Worm (Caenorhabditis elegans) whole organism, L4 larva: ENCODE measurements around the gene T05H10.4.

ENCODE experiments used
- D1046.2 ChIP-seq: fragments of 200-800 bp; sonication (Bioruptor generic); IDR thresholded peaks from 2 replicates; pipeline ENCODE4 v1.3.6; 2022; ENCODE audit warnings: missing genetic modification characterization, missing compliant biosample characterization
- F44E2.7 ChIP-seq: fragments of 200-800 bp; sonication (Bioruptor generic); IDR thresholded peaks from 2 replicates; pipeline ENCODE4 v2.1.2; 2022; ENCODE audit warnings: missing genetic modification characterization, missing compliant biosample characterization
- T20F7.1 ChIP-seq: fragments of 200-800 bp; sonication (Bioruptor generic); optimal IDR thresholded peaks from 2 replicates; lab custom pipeline; 2018; ENCODE audit warnings: mild to moderate bottlenecking, missing genetic modification characterization, missing compliant biosample characterization
- T26A8.4 ChIP-seq: fragments of 200-800 bp; sonication (Bioruptor generic); IDR thresholded peaks from 2 replicates; pipeline ENCODE4 v1.3.6; 2022; ENCODE audit warnings: missing genetic modification characterization, missing compliant biosample characterization
- Y105C5A.15 ChIP-seq: fragments of 200-800 bp; sonication (Bioruptor generic); IDR thresholded peaks from 2 replicates; pipeline ENCODE4 v1.3.6; 2022; ENCODE audit warnings: missing genetic modification characterization, missing compliant biosample characterization
- Y48G9A.11 ChIP-seq: fragments of 200-800 bp; sonication (Bioruptor generic); IDR thresholded peaks from 2 replicates; pipeline ENCODE4 v1.3.6; 2022; ENCODE audit warnings: missing genetic modification reagents, missing genetic modification characterization, missing compliant biosample characterization
- Y75B8A.6 ChIP-seq: fragments of 200-800 bp; sonication (Bioruptor generic); IDR thresholded peaks from 2 replicates; pipeline ENCODE4 v1.3.6; 2022; ENCODE audit warnings: missing genetic modification reagents, missing genetic modification characterization, missing compliant biosample characterization
- ZK546.5 ChIP-seq, 2 experiments: sonication (generic microtip); optimal IDR thresholded peaks; 2 replicates each; lab custom pipeline; 2017; ENCODE audit warnings: missing biosample characterization in 2 of 2, missing genetic modification characterization in 2 of 2
- aha-1 ChIP-seq: fragments of 150-350 bp; peaks from one replicate; lab custom pipeline; 2014; ENCODE audit warnings: missing biosample characterization, missing genetic modification characterization
- ama-1 ChIP-seq: fragments of 150-350 bp; optimal IDR thresholded peaks from 2 replicates; lab custom pipeline; 2014; ENCODE audit warnings: inconsistent platforms, mixed read lengths
- arid-1 ChIP-seq: fragments of 200-800 bp; sonication (Bioruptor generic); conservative IDR thresholded peaks from 2 replicates; pipeline ENCODE4 v1.3.6; 2022; ENCODE audit warnings: missing genetic modification reagents, missing genetic modification characterization, missing compliant biosample characterization
- ceh-32 ChIP-seq: sonication (generic microtip); optimal IDR thresholded peaks from 2 replicates; lab custom pipeline; 2016; ENCODE audit warnings: mild to moderate bottlenecking, missing genetic modification characterization, missing compliant biosample characterization; ENCODE audit not compliant: poor library complexity
- ceh-62 ChIP-seq: sonication (generic microtip); optimal IDR thresholded peaks from 2 replicates; lab custom pipeline; 2017; ENCODE audit warnings: missing biosample characterization, missing genetic modification characterization
- ces-1 ChIP-seq: fragments of 150-350 bp; sonication (generic microtip); optimal IDR thresholded peaks from 4 replicates; lab custom pipeline; 2014; ENCODE audit warnings: missing biosample characterization, missing genetic modification reagents, missing genetic modification characterization
- daf-12 ChIP-seq: fragments of 150-350 bp; optimal IDR thresholded peaks from 2 replicates; lab custom pipeline; 2014; ENCODE audit warnings: missing biosample characterization, missing genetic modification reagents, missing genetic modification characterization
- daf-16 ChIP-seq, 3 experiments: sonication (generic microtip); optimal IDR thresholded peaks; 2 replicates each; lab custom pipeline; 2016 to 2017; ENCODE audit warnings: missing genetic modification characterization in 3 of 3, missing genetic modification reagents in 3 of 3, mild to moderate bottlenecking in 2 of 3, missing compliant biosample characterization in 2 of 3, missing biosample characterization in 1 of 3, moderate library complexity in 1 of 3
- dmd-8 ChIP-seq: fragments of 200-800 bp; sonication (Bioruptor generic); IDR thresholded peaks from 2 replicates; pipeline ENCODE4 v1.3.6; 2022; ENCODE audit warnings: missing genetic modification characterization, missing compliant biosample characterization
- dmd-9 ChIP-seq: fragments of 200-800 bp; sonication (Bioruptor generic); IDR thresholded peaks from 2 replicates; pipeline ENCODE4 v1.3.6; 2022; ENCODE audit warnings: missing genetic modification reagents, missing genetic modification characterization, missing compliant biosample characterization
- duxl-1 ChIP-seq: sonication (generic microtip); optimal IDR thresholded peaks from 2 replicates; lab custom pipeline; 2016; ENCODE audit warnings: mild to moderate bottlenecking, missing genetic modification characterization, moderate library complexity, missing compliant biosample characterization; ENCODE audit not compliant: poor library complexity
- dve-1 ChIP-seq: sonication (generic microtip); optimal IDR thresholded peaks from 2 replicates; lab custom pipeline; 2017; ENCODE audit warnings: antibody characterized with exemption, mild to moderate bottlenecking, missing genetic modification characterization, missing compliant biosample characterization; ENCODE audit not compliant: insufficient read depth
- egl-27 ChIP-seq: sonication (generic microtip); optimal IDR thresholded peaks from 3 replicates; lab custom pipeline; 2017; ENCODE audit warnings: missing biosample characterization, missing genetic modification reagents, missing genetic modification characterization
- egl-43 ChIP-seq: fragments of 200-800 bp; sonication (Bioruptor generic); IDR thresholded peaks from 2 replicates; pipeline ENCODE4 v1.3.6; 2022; ENCODE audit warnings: missing genetic modification reagents, missing genetic modification characterization, missing compliant biosample characterization
- gei-8 ChIP-seq: fragments of 200-800 bp; sonication (Bioruptor generic); optimal IDR thresholded peaks from 2 replicates; lab custom pipeline; 2018; ENCODE audit warnings: mild to moderate bottlenecking, missing genetic modification characterization, missing compliant biosample characterization
- hif-1 ChIP-seq, 2 experiments: sonication (generic microtip); optimal IDR thresholded peaks; 2 replicates each; lab custom pipeline; 2016 to 2017; ENCODE audit warnings: missing compliant biosample characterization in 2 of 2, missing genetic modification characterization in 2 of 2, missing genetic modification reagents in 2 of 2, missing genotype in 2 of 2, mild to moderate bottlenecking in 1 of 2
- lin-1 ChIP-seq: fragments of 200-800 bp; sonication (Bioruptor generic); IDR thresholded peaks from 2 replicates; pipeline ENCODE4 v1.3.6; 2022; ENCODE audit warnings: missing genetic modification reagents, missing genetic modification characterization, missing compliant biosample characterization
- lin-38 ChIP-seq: fragments of 200-800 bp; sonication (Bioruptor generic); IDR thresholded peaks from 2 replicates; pipeline ENCODE4 v1.3.6; 2022; ENCODE audit warnings: missing genetic modification reagents, missing genetic modification characterization, missing compliant biosample characterization
- madf-5 ChIP-seq, 2 experiments: fragments of 200-800 bp; sonication (Bioruptor generic); IDR thresholded peaks; 2 replicates each; pipeline ENCODE4 v1.3.6; 2022; ENCODE audit warnings: missing compliant biosample characterization in 2 of 2, missing genetic modification characterization in 2 of 2
- mep-1 ChIP-seq: fragments of 150-350 bp; sonication (generic microtip); optimal IDR thresholded peaks from 3 replicates; lab custom pipeline; 2014; ENCODE audit warnings: missing biosample characterization, missing genetic modification characterization
- mxl-3 ChIP-seq: fragments of 200-800 bp; sonication (Bioruptor generic); optimal IDR thresholded peaks from 2 replicates; lab custom pipeline; 2018; ENCODE audit warnings: mild to moderate bottlenecking, missing genetic modification characterization, missing compliant biosample characterization
- nhr-11 ChIP-seq: fragments of 150-350 bp; optimal IDR thresholded peaks from 2 replicates; lab custom pipeline; 2014; ENCODE audit warnings: missing biosample characterization, missing genetic modification characterization
- nhr-111 ChIP-seq: fragments of 200-800 bp; sonication (Bioruptor generic); optimal IDR thresholded peaks from 2 replicates; lab custom pipeline; 2018; ENCODE audit warnings: mild to moderate bottlenecking, missing genetic modification characterization, missing compliant biosample characterization
- nhr-237 ChIP-seq: sonication (generic microtip); optimal IDR thresholded peaks from 2 replicates; lab custom pipeline; 2017; ENCODE audit warnings: missing biosample characterization, missing genetic modification characterization
- nhr-41 ChIP-seq: fragments of 200-800 bp; sonication (Bioruptor generic); IDR thresholded peaks from 2 replicates; pipeline ENCODE4 v1.3.6; 2022; ENCODE audit warnings: missing genetic modification reagents, missing genetic modification characterization, missing compliant biosample characterization
- pha-4 ChIP-seq, 2 experiments: fragments of 150-350 bp in 1 of 2; fragments of 200-800 bp in 1 of 2; sonication (Bioruptor generic) in 1 of 2; IDR thresholded peaks in 1 of 2; optimal IDR thresholded peaks in 1 of 2; 2 replicates each; pipeline versions ENCODE4 v1.3.6 to Lab custom; 2014 to 2022; ENCODE audit warnings: missing genetic modification characterization in 2 of 2, missing genetic modification reagents in 2 of 2, missing biosample characterization in 1 of 2, missing compliant biosample characterization in 1 of 2
- saeg-2 ChIP-seq: fragments of 200-800 bp; sonication (Bioruptor generic); IDR thresholded peaks from 2 replicates; pipeline ENCODE4 v1.3.6; 2022; ENCODE audit warnings: missing genetic modification reagents, missing genetic modification characterization, missing compliant biosample characterization
- sdz-12 ChIP-seq: fragments of 200-800 bp; sonication (Bioruptor generic); optimal IDR thresholded peaks from 2 replicates; lab custom pipeline; 2018; ENCODE audit warnings: mild to moderate bottlenecking, missing genetic modification characterization, missing compliant biosample characterization
- spr-1 ChIP-seq: sonication (generic microtip); optimal IDR thresholded peaks from 2 replicates; lab custom pipeline; 2016; ENCODE audit warnings: mild to moderate bottlenecking, missing genetic modification characterization, missing compliant biosample characterization
- tag-97 ChIP-seq: fragments of 200-800 bp; sonication (Bioruptor generic); IDR thresholded peaks from 2 replicates; pipeline ENCODE4 v1.3.6; 2022; ENCODE audit warnings: missing genetic modification characterization, missing compliant biosample characterization
- tra-1 ChIP-seq: fragments of 200-800 bp; sonication (Bioruptor generic); IDR thresholded peaks from 2 replicates; pipeline ENCODE4 v1.3.6; 2022; ENCODE audit warnings: missing genetic modification reagents, missing genetic modification characterization, missing compliant biosample characterization
- unc-39 ChIP-seq: sonication (generic microtip); optimal IDR thresholded peaks from 2 replicates; lab custom pipeline; 2017; ENCODE audit warnings: missing biosample characterization, missing genetic modification characterization
- zfp-3 ChIP-seq: fragments of 200-800 bp; sonication (Bioruptor generic); conservative IDR thresholded peaks from 2 replicates; pipeline ENCODE4 v1.3.6; 2022; ENCODE audit warnings: missing genetic modification reagents, missing genetic modification characterization, missing compliant biosample characterization
- ztf-7 ChIP-seq: fragments of 150-350 bp; optimal IDR thresholded peaks from 2 replicates; lab custom pipeline; 2014; ENCODE audit warnings: missing biosample characterization, missing genetic modification characterization

The T05H10.4 gene

ce11 chrII:8016761-8017160 lies 36.2 kb upstream of the T05H10.4 start (continued):
- TF ChIP-seq duxl-1 (tag; lab: Kevin White, UChicago), result no peak
- 0 out of 4 replicates have a peak, but pooled peaks of 1 of the 2 experiments have one; percentile 14 for TF ChIP-seq madf-5 (GFP tag; IDR thresholded peaks at IDR 0.05; lab: Robert Waterston, UW)
- TF ChIP-seq saeg-2 (GFP tag; lab: Robert Waterston, UW), result peak; percentile 68; the same call in 1 of the 2 replicates
- TF ChIP-seq D1046.2 (GFP tag; lab: Robert Waterston, UW), result peak; percentile 62; the same call in 1 of the 2 replicates
- TF ChIP-seq daf-12 (tag; lab: Kevin White, UChicago), result no peak
- TF ChIP-seq tra-1 (GFP tag; lab: Robert Waterston, UW), result peak; percentile 82
- TF ChIP-seq gei-8 (GFP tag; lab: Kevin White, UChicago), result no peak
- TF ChIP-seq, all 104 proteins: peak for 44

ce11 chrII:8017380-8017779 lies 35.6 kb upstream of the T05H10.4 start, which contains the start of gene zyg-11:
Gene zyg-11, plus strand, starts transcription at chrII:8017680.
- TF ChIP-seq Y75B8A.6 (GFP tag; lab: Robert Waterston, UW), result no peak
- TF ChIP-seq egl-27 (tag; lab: Kevin White, UChicago), result no peak
- TF ChIP-seq lin-1 (GFP tag; lab: Robert Waterston, UW), result no peak
- TF ChIP-seq dmd-8 (GFP tag; lab: Robert Waterston, UW), result no peak
- no peak for TF ChIP-seq nhr-111 (GFP tag; lab: Kevin White, UChicago)
- TF ChIP-seq daf-12 (tag; lab: Kevin White, UChicago), result no peak
- TF ChIP-seq dve-1 (tag; lab: Kevin White, UChicago), result no peak
- TF ChIP-seq ces-1 (GFP tag; lab: Kevin White, UChicago), result no peak
- TF ChIP-seq ZK546.5 (tag; optimal IDR thresholded peaks at IDR 0.05; lab: Kevin White, UChicago), result no peak
- TF ChIP-seq spr-1 (tag; lab: Kevin White, UChicago), result no peak
- no peak for TF ChIP-seq lin-38 (GFP tag; lab: Robert Waterston, UW)
- TF ChIP-seq tra-1 (GFP tag; lab: Robert Waterston, UW), result no peak
- TF ChIP-seq madf-5 (GFP tag; IDR thresholded peaks at IDR 0.05; lab: Robert Waterston, UW), result no peak
- TF ChIP-seq ceh-32 (tag; lab: Kevin White, UChicago), result no peak
- TF ChIP-seq nhr-11 (tag; lab: Kevin White, UChicago), result no peak
- TF ChIP-seq mxl-3 (GFP tag; lab: Kevin White, UChicago), result no peak
- no peak for TF ChIP-seq ztf-7 (tag; lab: Kevin White, UChicago)
- no peak for TF ChIP-seq tag-97
- TF ChIP-seq, all 104 proteins: peak for 0

ce11 chrII:8020580-8021044 lies 32.3 kb upstream of the T05H10.4 start:
- TF ChIP-seq egl-43 (GFP tag; lab: Robert Waterston, UW) (no peak), pha-4 (GFP tag; IDR thresholded peaks at IDR 0.05; lab: Robert Waterston, UW) (peak; percentile 45; the same call in 1 of the 2 replicates), pha-4 (tag; optimal IDR thresholded peaks at IDR 0.05; lab: Kevin White, UChicago) (no peak), daf-16 (GFP tag; optimal IDR thresholded peaks at IDR 0.05; lab: Kevin White, UChicago) (peak in 1 of 2 experiments; percentile 16), daf-16 (tag; optimal IDR thresholded peaks at IDR 0.05; lab: Kevin White, UChicago) (peak; percentile 20), mep-1 (tag; lab: Kevin White, UChicago) (peak; percentile 8), aha-1 (tag; lab: Kevin White, UChicago) (peak; percentile 83), T26A8.4 (GFP tag; lab: Robert Waterston, UW) (0 out of 2 replicates have a peak, but pooled peaks have one; percentile 48), T20F7.1 (GFP tag; lab: Kevin White, UChicago) (peak; percentile 7), ama-1 (lab: Kevin White, UChicago) (peak; percentile 39), dmd-9 (GFP tag; lab: Robert Waterston, UW) (no peak), Y48G9A.11 (GFP tag; lab: Robert Waterston, UW) (0 out of 2 replicates have a peak, but pooled peaks have one; percentile 18), F44E2.7 (GFP tag; lab: Robert Waterston, UW) (no peak), dve-1 (tag; lab: Kevin White, UChicago) (peak; percentile 13), zfp-3 (GFP tag; lab: Robert Waterston, UW) (peak; percentile 50; the same call in 1 of the 2 replicates), Y105C5A.15 (GFP tag; lab: Robert Waterston, UW) (no peak), hif-1 (tag; optimal IDR thresholded peaks at IDR 0.05; lab: Kevin White, UChicago) (no peak), nhr-41 (GFP tag; lab: Robert Waterston, UW) (0 out of 2 replicates have a peak, but pooled peaks have one; percentile 5), unc-39 (tag; lab: Kevin White, UChicago) (no peak), saeg-2 (GFP tag; lab: Robert Waterston, UW) (0 out of 2 replicates have a peak, but pooled peaks have one; percentile 22), gei-8 (GFP tag; lab: Kevin White, UChicago) (peak; percentile 42), lin-38 (GFP tag; lab: Robert Waterston, UW) (peak; percentile 27; the same call in 1 of the 2 replicates), sdz-12 (GFP tag; lab: Kevin White, UChicago) (peak; percentile 69), arid-1 (0 out of 2 replicates have a peak, but pooled peaks have one; percentile 3), nhr-237 (tag; lab: Kevin White, UChicago) (no peak), ceh-62 (tag; lab: Kevin White, UChicago) (no peak)
